Worm (Caenorhabditis elegans): ENCODE data around the gene fbxc-55.
"Not testable (repeated sequence)": the region's sequence is repeated elsewhere in the genome, so short reads cannot be mapped to it uniquely, and the experiment has no call there.

The fbxc-55 gene

ce11 chrII:3170089-3170488, at the start of gene fbxc-55:
Gene fbxc-55 (minus strand): TSS chrII:3170189.
- TF ChIP-seq ceh-28 (tag; optimal IDR thresholded peaks at IDR 0.05) = no peak
- TF ChIP-seq nhr-25 (tag; optimal IDR thresholded peaks at IDR 0.05) = no peak
- no peak for TF ChIP-seq ceh-16 (tag; optimal IDR thresholded peaks at IDR 0.05)
- no peak for TF ChIP-seq pha-4 (tag; optimal IDR thresholded peaks at IDR 0.05)
- no peak for TF ChIP-seq zag-1 (tag; optimal IDR thresholded peaks at IDR 0.05)
- TF ChIP-seq lin-15B (tag; optimal IDR thresholded peaks at IDR 0.05) = no peak
- no peak for TF ChIP-seq skn-1 (tag; optimal IDR thresholded peaks at IDR 0.05)
- no peak for TF ChIP-seq jun-1 (tag; optimal IDR thresholded peaks at IDR 0.05)
- no peak for TF ChIP-seq aly-2 (tag; optimal IDR thresholded peaks at IDR 0.05)
- TF ChIP-seq ceh-82 (tag; optimal IDR thresholded peaks at IDR 0.05) = no peak
- no peak for TF ChIP-seq elt-1 (tag; optimal IDR thresholded peaks at IDR 0.05)
- no peak for TF ChIP-seq nhr-237 (tag; optimal IDR thresholded peaks at IDR 0.05)
- TF ChIP-seq mdl-1 (tag; optimal IDR thresholded peaks at IDR 0.05) = no peak

- not testable (repeated sequence) for TF ChIP-seq egl-5 (tag; optimal IDR thresholded peaks at IDR 0.05); R02D3.7 (tag; optimal IDR thresholded peaks at IDR 0.05); unc-62 (GFP tag; optimal IDR thresholded peaks at IDR 0.05)
These were observed 45.8 kb upstream of the fbxc-55 start, which contains the start of gene ZC239.3 for ce11 chrII:3215762-3216161. Gene ZC239.3 (plus strand): TSS chrII:3216062.

- TF ChIP-seq daf-12 (tag; optimal IDR thresholded peaks at IDR 0.05) = no peak
- no peak for TF ChIP-seq hmg-11 (tag; optimal IDR thresholded peaks at IDR 0.05)
- no peak for TF ChIP-seq nhr-237 (tag; optimal IDR thresholded peaks at IDR 0.05)
- TF ChIP-seq sea-2 (GFP tag; optimal IDR thresholded peaks at IDR 0.05) = no peak
- TF ChIP-seq nhr-76 (tag; optimal IDR thresholded peaks at IDR 0.05) = no peak
These were observed 43.9 kb upstream of the fbxc-55 start, which contains the start of gene ZC239.4 for ce11 chrII:3213898-3214297. Gene ZC239.4 (plus strand): TSS chrII:3214198.

ce11 chrII:3210365-3210764, 40.4 kb upstream of the fbxc-55 start, which contains the start of gene ZC239.5:
Gene ZC239.5 (plus strand): TSS chrII:3210665.
- no peak for TF ChIP-seq nhr-28 (tag; optimal IDR thresholded peaks at IDR 0.05)
- no peak for TF ChIP-seq mml-1 (tag; optimal IDR thresholded peaks at IDR 0.05)
- no peak for TF ChIP-seq lin-15B (tag; optimal IDR thresholded peaks at IDR 0.05)
- no peak for TF ChIP-seq ztf-11 (tag; optimal IDR thresholded peaks at IDR 0.05)
- no peak for TF ChIP-seq tbx-2 (tag; optimal IDR thresholded peaks at IDR 0.05)

- TF ChIP-seq ceh-9 (tag; optimal IDR thresholded peaks at IDR 0.05) (no peak), nfya-1 (tag; optimal IDR thresholded peaks at IDR 0.05; ENCODE audit: insufficient read depth) (peak; percentile 55), snpc-4 (tag; optimal IDR thresholded peaks at IDR 0.05) (peak; percentile 33), pha-4 (tag; optimal IDR thresholded peaks at IDR 0.05) (peak; percentile 66), elt-1 (tag; optimal IDR thresholded peaks at IDR 0.05) (no peak), nhr-23 (tag; optimal IDR thresholded peaks at IDR 0.05) (peak; percentile 3), ceh-28 (tag; optimal IDR thresholded peaks at IDR 0.05) (no peak), nhr-77 (tag; optimal IDR thresholded peaks at IDR 0.05) (no peak), hmg-11 (tag; optimal IDR thresholded peaks at IDR 0.05) (peak; percentile 30), nhr-43 (tag; optimal IDR thresholded peaks at IDR 0.05; ENCODE audit: poor library complexity, severe bottlenecking) (no peak)
These were observed 39.3 kb upstream of the fbxc-55 start, which contains the start of gene ZC239.6 for ce11 chrII:3209251-3209650. Gene ZC239.6 (plus strand): TSS chrII:3209631.

ce11 chrII:3208679-3209078, 38.7 kb upstream of the fbxc-55 start, which contains the start of gene sdz-35:
Gene sdz-35 (minus strand): TSS chrII:3208779.
- TF ChIP-seq aly-2 (tag; optimal IDR thresholded peaks at IDR 0.05) = no peak
- no peak for TF ChIP-seq nhr-23 (tag; optimal IDR thresholded peaks at IDR 0.05)
- no peak for TF ChIP-seq fkh-2 (tag; optimal IDR thresholded peaks at IDR 0.05)
- no peak for TF ChIP-seq unc-39 (tag; optimal IDR thresholded peaks at IDR 0.05)
- TF ChIP-seq ceh-9 (tag; optimal IDR thresholded peaks at IDR 0.05) = no peak
- no peak for TF ChIP-seq mml-1 (tag; optimal IDR thresholded peaks at IDR 0.05)
- no peak for TF ChIP-seq lin-15B (tag; optimal IDR thresholded peaks at IDR 0.05)
- TF ChIP-seq egl-27 (tag; optimal IDR thresholded peaks at IDR 0.05) = no peak
- no peak for TF ChIP-seq ceh-28 (tag; optimal IDR thresholded peaks at IDR 0.05)
- TF ChIP-seq pqm-1 (tag; optimal IDR thresholded peaks at IDR 0.05) = no peak
- no peak for TF ChIP-seq nhr-12 (tag; optimal IDR thresholded peaks at IDR 0.05)
- no peak for TF ChIP-seq lsy-12 (tag; optimal IDR thresholded peaks at IDR 0.05)

Data from whole organism, L3 larva.